1 fruit fly cellular context compared by ENCODE assay signal in the genomic region with DNA sequence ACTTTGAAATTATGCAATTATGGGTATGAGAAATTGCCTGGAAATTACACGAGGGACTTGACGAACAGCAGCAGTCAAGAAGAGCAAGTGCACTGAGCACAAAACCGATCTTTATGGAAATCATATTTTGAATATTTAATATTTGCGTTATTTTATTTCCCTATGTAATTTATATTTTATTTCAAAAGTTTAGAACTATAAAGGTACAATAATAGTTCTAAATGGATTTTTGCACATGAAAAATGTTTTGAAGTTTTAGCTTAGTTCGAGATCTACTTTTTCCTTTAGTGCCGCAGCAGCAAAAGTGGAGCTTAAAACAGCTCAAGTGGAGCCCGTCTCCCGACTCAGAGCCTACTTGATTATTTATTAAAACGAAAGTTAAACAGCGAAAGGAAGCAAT.
TF ChIP-seq lines count a peak whose summit lies in the region.

No protein-coding gene starts in this region.

TF ChIP-seq in whole organism, prepupa, 60 proteins besides CTCF, POLR2A, EP300 and RAD21 (continued from another document):
- TF ChIP-seq ss (GFP tag; optimal IDR thresholded peaks at IDR 0.05; lab: Kevin White, UChicago) = peak; percentile 22 to 28
- TF ChIP-seq Eip75B (GFP tag; optimal IDR thresholded peaks at IDR 0.05; lab: Kevin White, UChicago) = peak; percentile 40
- TF ChIP-seq eg (GFP tag; IDR thresholded peaks at IDR 0.05; lab: Robert Waterston, UW) = 0 out of 3 replicates have a peak, but pooled peaks have one; percentile 14
- TF ChIP-seq Sox15 (GFP tag; optimal IDR thresholded peaks at IDR 0.05; lab: Kevin White, UChicago) = no peak
- TF ChIP-seq fd59A (GFP tag; optimal IDR thresholded peaks at IDR 0.05; lab: Kevin White, UChicago) = no peak
- TF ChIP-seq Eip78C (GFP tag; lab: Kevin White, UChicago) = peak; percentile 90
- TF ChIP-seq vri (GFP tag; optimal IDR thresholded peaks at IDR 0.05; lab: Kevin White, UChicago) = peak; percentile 10
- peak; percentile 39 for TF ChIP-seq CG8632 (GFP tag; optimal IDR thresholded peaks at IDR 0.05; lab: Kevin White, UChicago)
- peak; percentile 31 for TF ChIP-seq cyc (GFP tag; optimal IDR thresholded peaks at IDR 0.05; lab: Kevin White, UChicago)
- TF ChIP-seq Eip93F (GFP tag; optimal IDR thresholded peaks at IDR 0.05; lab: Kevin White, UChicago) = no peak
- TF ChIP-seq dsx (GFP tag; optimal IDR thresholded peaks at IDR 0.05; lab: Kevin White, UChicago; ENCODE audit: poor library complexity, severe bottlenecking) = peak; percentile 26
- TF ChIP-seq achi (GFP tag; optimal IDR thresholded peaks at IDR 0.05; lab: Kevin White, UChicago) = peak; percentile 47
- TF ChIP-seq Hr38 (GFP tag; optimal IDR thresholded peaks at IDR 0.05; lab: Kevin White, UChicago) = no peak
- TF ChIP-seq CG15336 (GFP tag; IDR thresholded peaks at IDR 0.05; lab: Robert Waterston, UW) = peak; percentile 47; the same call in 1 of the 2 replicates
- no peak for TF ChIP-seq CG8319 (GFP tag; optimal IDR thresholded peaks at IDR 0.05; lab: Kevin White, UChicago)
- peak; percentile 25 for TF ChIP-seq spab (GFP tag; optimal IDR thresholded peaks at IDR 0.05; lab: Kevin White, UChicago)
- peak; percentile 51 for TF ChIP-seq CG6808 (GFP tag; optimal IDR thresholded peaks at IDR 0.05; lab: Kevin White, UChicago)
- TF ChIP-seq Hr4 (GFP tag; optimal IDR thresholded peaks at IDR 0.05; lab: Kevin White, UChicago) = peak; percentile 29
- no peak for TF ChIP-seq fd85E (GFP tag; optimal IDR thresholded peaks at IDR 0.05; lab: Kevin White, UChicago)
- TF ChIP-seq acj6 (GFP tag; optimal IDR thresholded peaks at IDR 0.05; lab: Kevin White, UChicago) = peak; percentile 53
- peak; percentile 50 for TF ChIP-seq CG10669 (GFP tag; optimal IDR thresholded peaks at IDR 0.05; lab: Kevin White, UChicago)
- TF ChIP-seq CG16779 (tag; optimal IDR thresholded peaks at IDR 0.05; lab: Kevin White, UChicago) = no peak
- peak; percentile 51 for TF ChIP-seq topi (GFP tag; optimal IDR thresholded peaks at IDR 0.05; lab: Kevin White, UChicago)
- no peak for TF ChIP-seq Ets21C (GFP tag; optimal IDR thresholded peaks at IDR 0.05; lab: Kevin White, UChicago)
- TF ChIP-seq CG32006 (GFP tag; optimal IDR thresholded peaks at IDR 0.05; lab: Kevin White, UChicago) = peak; percentile 60
- no peak for TF ChIP-seq CG7368 (GFP tag; optimal IDR thresholded peaks at IDR 0.05; lab: Kevin White, UChicago)
- TF ChIP-seq CG6792 (GFP tag; optimal IDR thresholded peaks at IDR 0.05; lab: Kevin White, UChicago) = peak; percentile 37
- TF ChIP-seq CG1621 (tag; optimal IDR thresholded peaks at IDR 0.05; lab: Kevin White, UChicago) = no peak
- no peak for TF ChIP-seq dac (GFP tag; optimal IDR thresholded peaks at IDR 0.05; lab: Kevin White, UChicago)
- TF ChIP-seq Sox14 (GFP tag; optimal IDR thresholded peaks at IDR 0.05; lab: Kevin White, UChicago) = peak; percentile 25
- TF ChIP-seq pdm3 (GFP tag; optimal IDR thresholded peaks at IDR 0.05; lab: Kevin White, UChicago) = peak; percentile 39
- TF ChIP-seq CG31627 (GFP tag; optimal IDR thresholded peaks at IDR 0.05; lab: Kevin White, UChicago) = peak; percentile 17
- peak; percentile 61 for TF ChIP-seq esn (GFP tag; optimal IDR thresholded peaks at IDR 0.05; lab: Kevin White, UChicago)
